Worm (Caenorhabditis elegans): ENCODE measurements around the gene his-7.
A peak's percentile ranks its signal among the peaks of the same experiment; 100 is the strongest.

Gene his-7

ce11 chrV:8518822-8519392 lies 14.3 kb upstream of the his-7 start, which contains the start of gene F45F2.10:
Gene F45F2.10 (minus strand): TSS chrV:8518872.
- no peak for TF ChIP-seq nhr-237 (tag; optimal IDR thresholded peaks at IDR 0.05)
- TF ChIP-seq mls-2 (tag; optimal IDR thresholded peaks at IDR 0.05) = no peak
- TF ChIP-seq ztf-11 (tag; optimal IDR thresholded peaks at IDR 0.05) = no peak
- TF ChIP-seq snpc-4 (tag; optimal IDR thresholded peaks at IDR 0.05) = no peak
- no peak for TF ChIP-seq tbx-8 (GFP tag; optimal IDR thresholded peaks at IDR 0.05)
- TF ChIP-seq sptf-1 (tag; optimal IDR thresholded peaks at IDR 0.05) = no peak
- TF ChIP-seq lsy-2 (tag; optimal IDR thresholded peaks at IDR 0.05) = no peak
- TF ChIP-seq bed-3 (GFP tag; optimal IDR thresholded peaks at IDR 0.05) = no peak
- TF ChIP-seq elt-3 (tag; optimal IDR thresholded peaks at IDR 0.05) = no peak

- TF ChIP-seq ces-1 (GFP tag; optimal IDR thresholded peaks at IDR 0.05) (no peak), ham-2 (GFP tag; optimal IDR thresholded peaks at IDR 0.05) (no peak), ceh-39 (tag; optimal IDR thresholded peaks at IDR 0.05) (no peak), mls-2 (tag; optimal IDR thresholded peaks at IDR 0.05) (no peak), unc-39 (tag; optimal IDR thresholded peaks at IDR 0.05) (no peak), M03D4.4 (tag; optimal IDR thresholded peaks at IDR 0.05) (no peak)
Measured at ce11 chrV:8520846-8521553, 12.2 kb upstream of the his-7 start, which contains the start of the genes F45F2.11 and otpl-7. Gene F45F2.11 (minus strand): TSS chrV:8520896. Gene otpl-7 (plus strand): TSS chrV:8521503.

ce11 chrV:8525774-8526173 lies 7.4 kb upstream of the his-7 start, which contains the start of gene otpl-6:
Gene otpl-6 (plus strand): TSS chrV:8526074.
- TF ChIP-seq M03D4.4 (tag; optimal IDR thresholded peaks at IDR 0.05) = no peak
- no peak for TF ChIP-seq ceh-43 (GFP tag; optimal IDR thresholded peaks at IDR 0.05)
- TF ChIP-seq unc-62 (GFP tag; optimal IDR thresholded peaks at IDR 0.05) = no peak
- no peak for TF ChIP-seq pha-4 (tag; optimal IDR thresholded peaks at IDR 0.05)
- no peak for TF ChIP-seq lin-13 (tag; optimal IDR thresholded peaks at IDR 0.05)
- TF ChIP-seq zip-8 (tag; optimal IDR thresholded peaks at IDR 0.05) = no peak
- no peak for TF ChIP-seq unc-120 (tag; optimal IDR thresholded peaks at IDR 0.05; ENCODE audit: poor library complexity, severe bottlenecking)
- TF ChIP-seq ham-2 (GFP tag; optimal IDR thresholded peaks at IDR 0.05) = no peak
- TF ChIP-seq mab-5 (tag; optimal IDR thresholded peaks at IDR 0.05) = no peak
- TF ChIP-seq nhr-28 (tag; optimal IDR thresholded peaks at IDR 0.05) = no peak
- no peak for TF ChIP-seq elt-1 (tag; optimal IDR thresholded peaks at IDR 0.05; ENCODE audit: borderline replicate concordance, insufficient read depth)
- no peak for TF ChIP-seq ces-1 (GFP tag; optimal IDR thresholded peaks at IDR 0.05)
- TF ChIP-seq ztf-11 (tag; optimal IDR thresholded peaks at IDR 0.05) = no peak
- no peak for TF ChIP-seq ceh-39 (tag; optimal IDR thresholded peaks at IDR 0.05)
- TF ChIP-seq drap-1 (GFP tag; optimal IDR thresholded peaks at IDR 0.05) = no peak
- TF ChIP-seq cnd-1 (tag; optimal IDR thresholded peaks at IDR 0.05) = no peak
- TF ChIP-seq sptf-1 (tag; optimal IDR thresholded peaks at IDR 0.05) = no peak
- no peak for TF ChIP-seq lin-32 (GFP tag; optimal IDR thresholded peaks at IDR 0.05)
- TF ChIP-seq lsy-2 (tag; optimal IDR thresholded peaks at IDR 0.05) = no peak

- TF ChIP-seq tbx-8 (GFP tag; optimal IDR thresholded peaks at IDR 0.05) (no peak), nhr-2 (tag; optimal IDR thresholded peaks at IDR 0.05) (no peak)
Measured at ce11 chrV:8529219-8529618, 4.0 kb upstream of the his-7 start, which contains the start of gene otpl-5. Gene otpl-5 (plus strand): TSS chrV:8529519.

- peak; percentile 70 for TF ChIP-seq zip-8 (tag; optimal IDR thresholded peaks at IDR 0.05)
- no peak for TF ChIP-seq M03D4.4 (tag; optimal IDR thresholded peaks at IDR 0.05)
- TF ChIP-seq tbx-8 (GFP tag; optimal IDR thresholded peaks at IDR 0.05) = no peak
- no peak for TF ChIP-seq mab-5 (tag; optimal IDR thresholded peaks at IDR 0.05)
Measured at ce11 chrV:8533916-8534315, 737 bp downstream of the his-7 start.

- TF ChIP-seq pha-4 (tag; optimal IDR thresholded peaks at IDR 0.05) = peak; percentile 1
- peak; percentile 13 for TF ChIP-seq mls-2 (tag; optimal IDR thresholded peaks at IDR 0.05)
- peak; percentile 64 for TF ChIP-seq cnd-1 (tag; optimal IDR thresholded peaks at IDR 0.05)
Measured at ce11 chrV:8534534-8535283, 1.5 kb downstream of the his-7 start, which contains the start of the genes his-6 and his-5. Gene his-6 (minus strand): TSS chrV:8534977. Gene his-5 (plus strand): TSS chrV:8535214.
